Worm (Caenorhabditis elegans): ENCODE measurements around the gene Y45F3A.1.
"Not testable (repeated sequence)": the region's sequence is repeated elsewhere in the genome, so short reads cannot be mapped to it uniquely, and the experiment has no call there.

DNA sequence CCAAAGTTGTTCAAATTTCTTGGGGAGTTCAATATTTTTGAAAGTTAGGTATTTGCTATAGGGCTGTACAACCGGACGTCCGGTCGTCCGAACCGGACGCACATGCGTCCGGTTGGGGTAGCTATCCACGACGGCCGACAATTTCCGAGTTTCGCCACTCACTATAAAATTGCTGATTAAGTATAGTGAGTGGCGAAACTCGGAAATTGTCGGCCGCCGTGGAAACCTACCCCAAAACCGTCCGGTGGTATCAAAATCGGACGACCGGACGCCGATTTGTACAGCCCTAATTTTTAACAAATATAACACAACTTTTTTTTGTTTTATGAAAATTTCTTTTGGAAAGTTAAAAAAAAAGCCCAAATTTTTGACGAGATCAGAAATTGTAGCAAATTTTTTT lies 14.6 kb upstream of the Y45F3A.1 start:
- TF ChIP-seq mdl-1 (tag; optimal IDR thresholded peaks at IDR 0.05); aly-2 (tag; optimal IDR thresholded peaks at IDR 0.05); egl-27 (tag; optimal IDR thresholded peaks at IDR 0.05); lin-13 (GFP tag; optimal IDR thresholded peaks at IDR 0.05); ces-1 (GFP tag; optimal IDR thresholded peaks at IDR 0.05); madf-5 (GFP tag; IDR thresholded peaks at IDR 0.05); nhr-237 (tag; optimal IDR thresholded peaks at IDR 0.05); ztf-11 (tag; optimal IDR thresholded peaks at IDR 0.05); F49E8.2 (tag; optimal IDR thresholded peaks at IDR 0.05; ENCODE audit: borderline replicate concordance); ceh-20 (GFP tag; IDR thresholded peaks at IDR 0.05); hmg-1.1 (GFP tag; IDR thresholded peaks at IDR 0.05): not testable (repeated sequence)
